Fruit fly (Drosophila melanogaster) whole organism, larva: ENCODE results near the gene CG12522.
A peak's percentile ranks its signal among the peaks of the same experiment; 100 is the strongest.

ENCODE experiments used
- noc ChIP-seq: fragments of 200-800 bp; sonication (Bioruptor generic); optimal IDR thresholded peaks from 3 replicates; lab custom pipeline; 2019; ENCODE audit warnings: missing biosample characterization, mild to moderate bottlenecking, missing genetic modification characterization, moderate library complexity

CG12522 gene

dm6 chr3L:11148478-11149251, 40.6 kb downstream of the CG12522 start:
- TF ChIP-seq noc (tag; lab: Kevin White, UChicago): peak; percentile 38

DNA sequence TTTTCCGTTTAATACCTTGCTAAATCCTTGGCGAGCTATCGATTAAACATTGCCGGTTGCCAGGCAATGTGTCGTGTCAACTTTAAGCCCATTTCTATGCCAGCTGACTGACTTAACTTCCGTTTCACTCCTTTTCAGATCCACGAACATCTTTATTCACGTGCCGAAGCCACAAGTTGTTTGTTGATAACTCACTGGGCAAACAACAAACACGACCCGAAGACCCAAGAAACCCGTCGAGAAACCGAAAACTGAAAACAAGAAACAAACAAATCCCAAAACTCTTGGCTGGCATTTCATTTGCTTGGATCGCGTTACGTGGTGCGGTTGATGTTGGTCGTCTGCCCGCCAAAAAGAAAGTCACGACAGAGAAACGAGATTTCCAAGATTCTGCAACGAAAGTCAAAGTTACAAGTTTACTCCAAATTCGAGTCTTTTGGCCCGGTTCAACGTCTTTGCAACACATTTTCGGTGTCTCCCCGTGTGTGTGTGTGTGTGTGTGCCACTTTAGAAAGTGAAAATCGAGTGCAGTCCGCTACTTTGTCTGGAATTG, 42.8 kb downstream of the CG12522 start, which contains the start of gene CG6216:
CG6216 (minus strand) TSS at position 51 of the 553 bp plus-strand sequence.
- TF ChIP-seq noc (tag; lab: Kevin White, UChicago): no peak

DNA sequence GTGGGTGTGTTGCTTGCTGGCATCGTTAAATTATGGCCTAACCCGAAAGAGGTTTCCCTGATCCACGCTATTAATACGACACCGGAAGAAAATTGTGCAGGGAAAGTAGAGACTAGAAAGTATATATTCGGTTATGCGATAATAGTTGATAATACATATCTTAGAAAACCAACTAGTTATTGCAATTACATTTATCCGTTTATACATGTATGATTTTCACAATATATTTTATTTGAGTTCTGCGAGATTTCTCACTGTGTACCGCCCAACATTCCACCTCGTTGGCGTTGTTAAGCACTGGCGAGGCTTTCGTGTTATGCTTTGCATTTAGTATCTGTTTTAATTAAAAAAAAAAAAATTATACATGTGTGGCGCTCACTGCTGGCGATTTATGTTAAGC, 47.3 kb downstream of the CG12522 start:
- no peak for TF ChIP-seq noc (tag; lab: Kevin White, UChicago)
